Worm (Caenorhabditis elegans): ENCODE data around the gene otub-4.
"Not testable (repeated sequence)": the region's sequence is repeated elsewhere in the genome, so short reads cannot be mapped to it uniquely, and the experiment has no call there.

otub-4 gene

ce11 chrIV:3378080-3378804, at the start of gene otub-4:
Gene otub-4 (minus strand): TSS chrIV:3378130.
- TF ChIP-seq him-1 (tag; optimal IDR thresholded peaks at IDR 0.05) (no peak), W03F9.2 (tag; optimal IDR thresholded peaks at IDR 0.05) (no peak), dao-5 (tag; optimal IDR thresholded peaks at IDR 0.05) (no peak)

- no peak for TF ChIP-seq dao-5 (tag; optimal IDR thresholded peaks at IDR 0.05)
Observed at ce11 chrIV:3422516-3422915, 44.6 kb upstream of the otub-4 start, which contains the start of gene C04C3.6. Gene C04C3.6 (minus strand): TSS chrIV:3422616.

- TF ChIP-seq W03F9.2 (tag; optimal IDR thresholded peaks at IDR 0.05) (no peak), dao-5 (tag; optimal IDR thresholded peaks at IDR 0.05) (no peak), him-1 (tag; optimal IDR thresholded peaks at IDR 0.05) (no peak)
Observed at ce11 chrIV:3418741-3419140, 40.8 kb upstream of the otub-4 start.

- TF ChIP-seq W03F9.2 (tag; optimal IDR thresholded peaks at IDR 0.05) = no peak
- no peak for TF ChIP-seq him-1 (tag; optimal IDR thresholded peaks at IDR 0.05)
- no peak for TF ChIP-seq dao-5 (tag; optimal IDR thresholded peaks at IDR 0.05)
Observed at ce11 chrIV:3415383-3415782, 37.5 kb upstream of the otub-4 start, which contains the start of gene lgc-9. Gene lgc-9 (plus strand): TSS chrIV:3415683.

- TF ChIP-seq dao-5 (tag; optimal IDR thresholded peaks at IDR 0.05) (no peak), him-1 (tag; optimal IDR thresholded peaks at IDR 0.05) (no peak), W03F9.2 (tag; optimal IDR thresholded peaks at IDR 0.05) (no peak)
Observed at ce11 chrIV:3400941-3401340, 23.0 kb upstream of the otub-4 start.

- TF ChIP-seq him-1 (tag; optimal IDR thresholded peaks at IDR 0.05) (no peak), dao-5 (tag; optimal IDR thresholded peaks at IDR 0.05) (no peak), W03F9.2 (tag; optimal IDR thresholded peaks at IDR 0.05) (no peak)
Observed at ce11 chrIV:3399015-3399722, 21.2 kb upstream of the otub-4 start, which contains the start of the genes dyf-3 and pdhb-1. Gene dyf-3 (minus strand): TSS chrIV:3399231. Gene pdhb-1 (plus strand): TSS chrIV:3399672.

- TF ChIP-seq W03F9.2 (tag; optimal IDR thresholded peaks at IDR 0.05) (no peak), dao-5 (tag; optimal IDR thresholded peaks at IDR 0.05) (no peak), him-1 (tag; optimal IDR thresholded peaks at IDR 0.05) (no peak)
Observed at ce11 chrIV:3398078-3398477, 20.1 kb upstream of the otub-4 start.

- TF ChIP-seq him-1 (tag; optimal IDR thresholded peaks at IDR 0.05) (no peak), W03F9.2 (tag; optimal IDR thresholded peaks at IDR 0.05) (no peak), dao-5 (tag; optimal IDR thresholded peaks at IDR 0.05) (no peak)
Observed at ce11 chrIV:3395581-3395980, 17.7 kb upstream of the otub-4 start, which contains the start of gene C04C3.14. Gene C04C3.14 (plus strand): TSS chrIV:3395881.

ce11 chrIV:3394066-3394465, 16.1 kb upstream of the otub-4 start, which contains the start of gene C04C3.4:
Gene C04C3.4 (plus strand): TSS chrIV:3394366.
- not testable (repeated sequence) for TF ChIP-seq him-1, dao-5, W03F9.2 (tag; optimal IDR thresholded peaks at IDR 0.05)

ce11 chrIV:3389999-3390398, 12.1 kb upstream of the otub-4 start, which contains the start of gene B0546.5:
Gene B0546.5 (minus strand): TSS chrIV:3390099.
- TF ChIP-seq him-1, dao-5, W03F9.2 (tag; optimal IDR thresholded peaks at IDR 0.05): not testable (repeated sequence)

ce11 chrIV:3386504-3387290, 8.8 kb upstream of the otub-4 start:
- TF ChIP-seq him-1 (tag; optimal IDR thresholded peaks at IDR 0.05) = no peak

ce11 chrIV:3385337-3386215, 7.6 kb upstream of the otub-4 start, which contains the start of gene mai-2:
Gene mai-2 (plus strand): TSS chrIV:3385910.
- no peak for TF ChIP-seq him-1 (tag; optimal IDR thresholded peaks at IDR 0.05)
- TF ChIP-seq W03F9.2 (tag; optimal IDR thresholded peaks at IDR 0.05) = no peak
- no peak for TF ChIP-seq dao-5 (tag; optimal IDR thresholded peaks at IDR 0.05)
